Fruit fly (Drosophila melanogaster) Kc167 (cell line): ENCODE results near the gene CG4596.

ENCODE experiments used
- Myc ChIP-seq: fragments of >200 bp; optimal IDR thresholded peaks from 2 replicates; lab custom pipeline; 2017; ENCODE audit warnings: missing external identifiers
- Sin3A ChIP-seq: fragments of >200 bp; optimal IDR thresholded peaks from 2 replicates; lab custom pipeline; 2018; ENCODE audit warnings: missing external identifiers
- insv ChIP-seq: fragments of >200 bp; optimal IDR thresholded peaks from 3 replicates; lab custom pipeline; 2018; ENCODE audit warnings: missing external identifiers
- psq ChIP-seq: fragments of >200 bp; optimal IDR thresholded peaks from 2 replicates; lab custom pipeline; 2017; ENCODE audit warnings: missing external identifiers
- ttk ChIP-seq: sonication (Bioruptor generic); optimal IDR thresholded peaks from 2 replicates; lab custom pipeline; 2017; ENCODE audit warnings: missing external identifiers

- TF ChIP-seq insv (lab: Kevin White, UChicago): no peak
- no peak for TF ChIP-seq ttk
- TF ChIP-seq psq (lab: Kevin White, UChicago): no peak
- TF ChIP-seq Myc (lab: Kevin White, UChicago): no peak
- no peak for TF ChIP-seq Sin3A (lab: Kevin White, UChicago)
Measured at dm6 chr3R:10828688-10829087, 44.1 kb upstream of the CG4596 start.
